Worm (Caenorhabditis elegans): Measurements from ENCODE around the gene ncx-9.

ce11 chrV:4983091-4983490 lies 12.0 kb downstream of the ncx-9 start, which contains the start of gene srsx-13:
- TF ChIP-seq ztf-11 (tag; optimal IDR thresholded peaks at IDR 0.05) = no peak
- TF ChIP-seq ceh-82 (tag; optimal IDR thresholded peaks at IDR 0.05) = no peak
- TF ChIP-seq lin-39 (tag; optimal IDR thresholded peaks at IDR 0.05) = no peak
- no peak for TF ChIP-seq egl-27 (tag; optimal IDR thresholded peaks at IDR 0.05)
- TF ChIP-seq zag-1 (tag; optimal IDR thresholded peaks at IDR 0.05) = no peak
- TF ChIP-seq lin-11 (tag; optimal IDR thresholded peaks at IDR 0.05) = no peak
- TF ChIP-seq lin-13 (GFP tag; optimal IDR thresholded peaks at IDR 0.05) = no peak
